Fruit fly (Drosophila melanogaster) whole organism, wandering third instar larva: ENCODE measurements around the gene CG42460.

Source experiments
- CG32264 ChIP-seq: fragments of 200-800 bp; sonication (Bioruptor generic); optimal IDR thresholded peaks from 2 replicates; lab custom pipeline; 2016; ENCODE audit warnings: missing biosample characterization, missing genetic modification characterization
- CG9705 ChIP-seq: fragments of 200-800 bp; sonication (Bioruptor generic); optimal IDR thresholded peaks from 2 replicates; lab custom pipeline; 2018; ENCODE audit warnings: missing biosample characterization, mild to moderate bottlenecking, missing genetic modification characterization
- CrebA ChIP-seq: fragments of 200-800 bp; sonication (Bioruptor generic); optimal IDR thresholded peaks from 2 replicates; lab custom pipeline; 2016; ENCODE audit warnings: missing biosample characterization, mild to moderate bottlenecking, missing genetic modification characterization, borderline replicate concordance
- Dfd ChIP-seq: fragments of >200 bp; optimal IDR thresholded peaks from 2 replicates; lab custom pipeline; 2017; ENCODE audit warnings: missing biosample characterization, missing genetic modification characterization
- Dif ChIP-seq: fragments of 200-275, 200-300 bp; sonication (Bioruptor generic); optimal IDR thresholded peaks from 2 replicates; lab custom pipeline; 2018; ENCODE audit warnings: missing biosample characterization, missing genetic modification characterization; ENCODE audit not compliant: partially characterized antibody
- GATAd ChIP-seq: sonication (Bioruptor generic); optimal IDR thresholded peaks from 2 replicates; lab custom pipeline; 2016; ENCODE audit warnings: missing biosample characterization, missing genetic modification characterization
- HLH106 ChIP-seq: fragments of 200-800 bp; optimal IDR thresholded peaks from 3 replicates; lab custom pipeline; 2019; ENCODE audit warnings: missing biosample characterization, mild to moderate bottlenecking, missing genetic modification characterization, moderate library complexity
- Hnf4 ChIP-seq: fragments of 200-800 bp; sonication (Bioruptor generic); optimal IDR thresholded peaks from 2 replicates; lab custom pipeline; 2016; ENCODE audit warnings: missing biosample characterization, mild to moderate bottlenecking, missing genetic modification characterization
- Jra ChIP-seq: sonication (Bioruptor generic); optimal IDR thresholded peaks from 2 replicates; lab custom pipeline; 2016; ENCODE audit warnings: missing biosample characterization, missing genetic modification characterization
- Mio ChIP-seq: sonication (Bioruptor generic); optimal IDR thresholded peaks from 2 replicates; lab custom pipeline; 2016; ENCODE audit warnings: missing biosample characterization, missing genetic modification characterization
- Myc ChIP-seq: fragments of >200 bp; optimal IDR thresholded peaks from 2 replicates; lab custom pipeline; 2017
- N ChIP-seq: fragments of >200 bp; optimal IDR thresholded peaks from 2 replicates; lab custom pipeline; 2018; ENCODE audit warnings: missing biosample characterization, missing external identifiers, missing genetic modification characterization
- OdsH ChIP-seq: fragments of 200-800 bp; sonication (Bioruptor generic); optimal IDR thresholded peaks from 2 replicates; lab custom pipeline; 2016; ENCODE audit warnings: missing biosample characterization, mild to moderate bottlenecking, missing genetic modification characterization
- Rel ChIP-seq, 2 experiments: fragments of 200-800 bp; sonication (Bioruptor generic) in 1 of 2; optimal IDR thresholded peaks; 2 replicates in 1 of 2; 3 replicates in 1 of 2; lab custom pipeline; 2016 to 2019; ENCODE audit warnings: mild to moderate bottlenecking in 2 of 2, missing biosample characterization in 2 of 2, missing genetic modification characterization in 2 of 2, moderate library complexity in 1 of 2
- Vsx2 ChIP-seq: fragments of 200-300, 225-300 bp; sonication (Bioruptor generic); optimal IDR thresholded peaks from 2 replicates; lab custom pipeline; 2018; ENCODE audit warnings: missing biosample characterization, missing genetic modification characterization; ENCODE audit not compliant: partially characterized antibody
- br ChIP-seq: fragments of 200-800 bp; sonication (Bioruptor generic); optimal IDR thresholded peaks from 2 replicates; lab custom pipeline; 2016; ENCODE audit warnings: missing biosample characterization, missing genetic modification characterization
- brk ChIP-seq: fragments of 200-800 bp; sonication (Bioruptor generic); optimal IDR thresholded peaks from 2 replicates; lab custom pipeline; 2016; ENCODE audit warnings: missing biosample characterization, mild to moderate bottlenecking, missing genetic modification characterization
- dl ChIP-seq, 2 experiments: fragments of 175-275, 200-275 bp in 1 of 2; fragments of 200-275 bp in 1 of 2; sonication (Bioruptor generic); optimal IDR thresholded peaks; lab custom pipeline; 2018; ENCODE audit warnings: mild to moderate bottlenecking in 2 of 2, missing biosample characterization in 2 of 2, missing genetic modification characterization in 2 of 2, moderate library complexity in 2 of 2; ENCODE audit not compliant: partially characterized antibody in 2 of 2, insufficient read depth in 1 of 2
- dmrt93B ChIP-seq: fragments of 200-800 bp; sonication (Bioruptor generic); optimal IDR thresholded peaks from 2 replicates; lab custom pipeline; 2018; ENCODE audit warnings: missing biosample characterization, mild to moderate bottlenecking, missing genetic modification characterization
- dsf ChIP-seq: sonication (Bioruptor generic); optimal IDR thresholded peaks from 2 replicates; lab custom pipeline; 2016; ENCODE audit warnings: missing biosample characterization, missing genetic modification characterization, borderline replicate concordance
- ey ChIP-seq: fragments of 200-800 bp; sonication (Bioruptor generic); optimal IDR thresholded peaks from 2 replicates; lab custom pipeline; 2016; ENCODE audit warnings: missing biosample characterization, missing genetic modification characterization
- foxo ChIP-seq, 2 experiments: fragments of 200-800 bp; sonication (Bioruptor generic); optimal IDR thresholded peaks; 2 replicates in 1 of 2; 3 replicates in 1 of 2; lab custom pipeline; 2016 to 2017; ENCODE audit warnings: missing biosample characterization in 2 of 2, missing genetic modification characterization in 2 of 2
- fru ChIP-seq: fragments of 200-800 bp; sonication (Bioruptor generic); optimal IDR thresholded peaks from 3 replicates; lab custom pipeline; 2016; ENCODE audit warnings: missing biosample characterization, mild to moderate bottlenecking, missing genetic modification characterization
- h ChIP-seq: fragments of 200-800 bp; sonication (Bioruptor generic); optimal IDR thresholded peaks from 3 replicates; lab custom pipeline; 2016; ENCODE audit warnings: missing biosample characterization, mild to moderate bottlenecking, missing genetic modification characterization
- jim ChIP-seq: fragments of 175-275, 200-325 bp; sonication (Bioruptor generic); optimal IDR thresholded peaks from 2 replicates; lab custom pipeline; 2016; ENCODE audit warnings: missing biosample characterization, mild to moderate bottlenecking, missing genetic modification characterization
- psq ChIP-seq: fragments of 200-800 bp; sonication (Bioruptor generic); optimal IDR thresholded peaks from 3 replicates; lab custom pipeline; 2017; ENCODE audit warnings: missing biosample characterization, mild to moderate bottlenecking, missing genetic modification characterization, moderate library complexity
- rgr ChIP-seq: fragments of 200-800 bp; sonication (Bioruptor generic); optimal IDR thresholded peaks from 3 replicates; lab custom pipeline; 2016; ENCODE audit warnings: missing biosample characterization, mild to moderate bottlenecking, missing genetic modification characterization
- sage ChIP-seq: fragments of 200-800 bp; sonication (Bioruptor generic); optimal IDR thresholded peaks from 2 replicates; lab custom pipeline; 2016; ENCODE audit warnings: missing biosample characterization, mild to moderate bottlenecking, missing genetic modification characterization
- sv ChIP-seq: fragments of 200-800 bp; sonication (Bioruptor generic); optimal IDR thresholded peaks from 3 replicates; lab custom pipeline; 2016; ENCODE audit warnings: missing biosample characterization, missing genetic modification characterization
- tai ChIP-seq: sonication (Bioruptor generic); optimal IDR thresholded peaks from 2 replicates; lab custom pipeline; 2016; ENCODE audit warnings: missing biosample characterization, missing genetic modification characterization
- usp ChIP-seq: fragments of >200 bp; optimal IDR thresholded peaks from 2 replicates; lab custom pipeline; 2017; ENCODE audit warnings: missing biosample characterization, missing genetic modification characterization
- woc ChIP-seq: sonication (Bioruptor generic); optimal IDR thresholded peaks from 2 replicates; lab custom pipeline; 2016; ENCODE audit warnings: missing biosample characterization, mild to moderate bottlenecking, missing genetic modification characterization

CG42460 gene

DNA sequence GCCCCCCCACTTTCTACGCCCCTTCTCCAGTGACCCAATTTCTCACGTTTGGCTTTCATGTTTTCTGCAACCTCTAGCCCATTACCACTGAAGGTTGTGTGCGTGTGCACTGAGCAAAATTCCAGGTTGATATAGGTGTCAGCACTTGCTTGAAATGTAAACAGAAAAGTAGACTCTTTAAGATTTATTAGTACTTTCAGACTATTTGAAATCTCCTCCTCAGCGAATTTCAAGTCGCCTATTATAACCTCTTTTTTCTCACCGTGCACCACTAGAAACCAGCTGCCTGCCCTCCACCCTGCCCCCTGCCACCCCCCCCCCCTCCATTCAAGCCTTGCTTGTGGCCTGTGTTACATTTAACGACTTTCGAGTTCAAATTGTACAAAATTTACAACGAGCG lies 46.8 kb upstream of the CG42460 start:
- TF ChIP-seq Rel (GFP tag; optimal IDR thresholded peaks at IDR 0.05; lab: Kevin White, UChicago): no peak
- TF ChIP-seq Rel (tag; optimal IDR thresholded peaks at IDR 0.05; lab: Kevin White, UChicago): no peak
- no peak for TF ChIP-seq Vsx2 (GFP tag; lab: Kevin White, UChicago)
- TF ChIP-seq dmrt93B (GFP tag; lab: Kevin White, UChicago): no peak
- no peak for TF ChIP-seq HLH106 (tag; lab: Kevin White, UChicago)
- TF ChIP-seq psq: no peak
- TF ChIP-seq CG32264 (GFP tag; lab: Kevin White, UChicago): no peak
- TF ChIP-seq N: no peak
- TF ChIP-seq Dif (GFP tag; lab: Kevin White, UChicago): no peak
- TF ChIP-seq tai: no peak
- no peak for TF ChIP-seq GATAd (GFP tag; lab: Kevin White, UChicago)
- TF ChIP-seq OdsH (GFP tag; lab: Kevin White, UChicago): no peak
- TF ChIP-seq foxo (GFP tag; optimal IDR thresholded peaks at IDR 0.05; lab: Kevin White, UChicago): no peak
- TF ChIP-seq usp: no peak
- no peak for TF ChIP-seq sage
- TF ChIP-seq Mio (GFP tag; lab: Kevin White, UChicago): no peak

DNA sequence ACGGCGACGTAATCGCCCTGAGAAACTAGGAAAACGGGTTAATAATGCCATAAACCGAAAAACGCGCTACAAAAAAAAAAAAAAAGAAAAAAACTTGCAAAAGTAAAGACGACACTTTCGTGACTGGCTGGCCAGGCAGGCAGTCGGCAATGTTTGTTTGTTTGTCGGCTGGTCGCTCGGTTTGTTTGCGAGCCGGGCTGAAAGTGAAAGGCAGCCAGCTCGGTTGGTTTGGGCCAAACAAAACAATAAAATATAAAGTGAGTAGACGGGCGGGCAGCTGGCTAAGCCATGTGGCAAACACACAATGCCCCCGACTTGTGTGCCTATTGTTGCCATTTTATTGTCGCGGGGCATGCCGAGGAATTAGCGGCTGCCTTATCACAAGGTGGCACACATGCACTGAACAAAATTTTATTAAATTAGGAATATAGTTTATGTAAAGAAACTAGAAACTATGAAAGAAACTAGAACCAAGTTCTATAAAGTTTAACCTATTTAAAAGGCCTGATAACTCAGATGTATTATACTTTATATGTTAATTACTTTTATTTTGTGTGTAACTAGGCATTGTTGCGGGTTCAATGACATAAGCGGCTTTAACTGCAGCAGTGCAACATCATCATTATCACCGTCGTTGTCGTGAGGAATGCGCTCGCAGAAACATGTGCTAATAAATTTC lies 40.3 kb upstream of the CG42460 start:
- TF ChIP-seq Dfd (GFP tag; lab: Kevin White, UChicago) (no peak), br (GFP tag; lab: Kevin White, UChicago) (no peak), usp (no peak), foxo (GFP tag; optimal IDR thresholded peaks at IDR 0.05; lab: Kevin White, UChicago) (no peak), GATAd (GFP tag; lab: Kevin White, UChicago) (no peak), h (no peak), tai (no peak), fru (GFP tag; lab: Kevin White, UChicago) (no peak), HLH106 (tag; lab: Kevin White, UChicago) (no peak), CG32264 (GFP tag; lab: Kevin White, UChicago) (no peak), Myc (lab: Kevin White, UChicago) (no peak), sv (GFP tag; lab: Kevin White, UChicago) (no peak), Dif (GFP tag; lab: Kevin White, UChicago) (no peak), OdsH (GFP tag; lab: Kevin White, UChicago) (no peak), dsf (no peak), CG9705 (GFP tag; lab: Kevin White, UChicago) (no peak), brk (GFP tag; lab: Kevin White, UChicago) (no peak), Rel (GFP tag; optimal IDR thresholded peaks at IDR 0.05; lab: Kevin White, UChicago) (no peak), Rel (tag; optimal IDR thresholded peaks at IDR 0.05; lab: Kevin White, UChicago) (no peak), woc (GFP tag; lab: Kevin White, UChicago) (no peak)
- TF ChIP-seq, all 38 proteins: peak for 0

DNA sequence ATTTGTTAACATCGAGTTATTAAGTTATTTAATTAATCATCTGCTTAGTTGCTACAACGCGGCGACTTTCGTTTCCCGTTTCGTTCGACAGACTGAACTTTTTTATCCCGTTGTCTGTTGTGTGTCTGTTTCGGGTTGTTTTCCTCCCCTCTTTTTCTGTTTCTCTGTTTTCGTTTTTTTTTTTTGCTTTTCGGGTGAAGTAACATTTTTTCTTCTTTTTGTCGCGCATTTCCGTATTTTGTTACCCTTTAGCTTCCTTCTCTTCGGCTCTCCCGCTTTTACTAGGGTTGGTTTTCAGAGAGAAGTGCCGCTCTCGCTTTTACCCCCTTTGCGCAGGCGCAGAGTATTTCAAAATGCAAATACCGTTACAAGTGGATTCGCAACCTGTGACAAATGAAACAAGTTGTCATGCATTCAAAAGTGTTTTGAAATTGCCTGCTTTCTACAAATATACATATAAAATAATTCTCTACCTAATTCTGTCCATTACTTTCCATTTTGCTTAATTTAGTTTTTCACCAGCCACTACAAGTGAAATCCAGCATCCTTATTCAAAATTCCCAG lies 38.5 kb upstream of the CG42460 start, which contains the start of gene Pgant2:
Gene Pgant2 (minus strand): TSS at position 51 of the 564 bp plus-strand sequence.
- peak; percentile 33 for TF ChIP-seq Vsx2 (GFP tag; lab: Kevin White, UChicago)
- TF ChIP-seq dsf: no peak
- TF ChIP-seq br (GFP tag; lab: Kevin White, UChicago): no peak
- peak; percentile 8 for TF ChIP-seq psq
- TF ChIP-seq CrebA: no peak
- TF ChIP-seq, all 38 proteins: peak for 2

DNA sequence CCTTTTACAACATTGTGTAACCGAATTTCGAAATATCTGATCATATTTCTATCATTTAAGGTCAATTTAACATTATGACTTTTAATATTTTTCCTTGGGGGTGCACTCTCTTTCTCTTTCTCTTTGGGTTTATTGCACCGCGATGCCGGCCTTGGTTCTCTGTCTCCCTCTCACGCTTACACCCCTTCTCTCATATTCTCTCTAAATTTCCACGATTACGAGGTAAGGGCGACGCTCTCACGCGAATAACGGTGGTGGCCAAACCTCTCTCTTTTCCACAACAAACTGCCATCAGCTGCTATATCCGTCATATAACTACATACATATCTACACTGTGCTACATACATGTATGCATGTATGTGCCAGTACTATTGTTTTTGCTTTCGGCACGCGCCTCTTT lies 37.7 kb upstream of the CG42460 start:
- TF ChIP-seq woc (GFP tag; lab: Kevin White, UChicago) (no peak), rgr (GFP tag; lab: Kevin White, UChicago) (no peak), Dif (GFP tag; lab: Kevin White, UChicago) (no peak), jim (no peak), Jra (no peak), Dfd (GFP tag; lab: Kevin White, UChicago) (no peak)

DNA sequence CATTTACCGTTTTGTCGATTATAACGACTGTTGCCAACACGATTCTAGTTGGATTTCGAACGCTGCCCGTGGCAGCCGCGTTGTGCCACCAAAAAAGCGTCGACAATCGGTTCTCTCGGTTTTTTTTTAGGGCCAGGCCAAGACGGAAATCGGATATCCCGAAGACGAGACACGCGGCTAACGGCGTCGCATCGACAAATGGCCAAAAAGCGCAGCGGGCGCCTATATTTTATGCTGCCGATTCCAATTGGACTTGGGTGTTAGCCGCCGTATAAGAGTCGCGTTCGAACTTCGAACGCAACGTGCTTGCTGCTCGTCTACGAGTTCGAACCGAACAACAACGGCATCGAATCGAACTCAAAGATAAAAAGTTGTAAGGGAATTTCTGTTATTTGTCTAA lies 34.5 kb upstream of the CG42460 start:
- TF ChIP-seq N (no peak), dmrt93B (GFP tag; lab: Kevin White, UChicago) (no peak), dsf (no peak), Myc (lab: Kevin White, UChicago) (no peak), br (GFP tag; lab: Kevin White, UChicago) (no peak), fru (GFP tag; lab: Kevin White, UChicago) (no peak), Hnf4 (GFP tag; lab: Kevin White, UChicago) (no peak), sage (no peak), Jra (no peak), CrebA (no peak), Dfd (GFP tag; lab: Kevin White, UChicago) (no peak), woc (GFP tag; lab: Kevin White, UChicago) (no peak), tai (no peak), jim (no peak), psq (no peak), HLH106 (tag; lab: Kevin White, UChicago) (no peak), Mio (GFP tag; lab: Kevin White, UChicago) (no peak), ey (GFP tag; lab: Kevin White, UChicago) (no peak), dl (GFP tag; optimal IDR thresholded peaks at IDR 0.05; lab: Kevin White, UChicago; ENCODE audit: insufficient read depth in 1 of 2, partially characterized antibody in 2 of 2) (no peak)
